Worm (Caenorhabditis elegans) whole organism, L4/young adult: ENCODE measurements around the gene dhc-3.

ENCODE experiments used
- W03F9.2 ChIP-seq: fragments of 150-350 bp; optimal IDR thresholded peaks from 2 replicates; lab custom pipeline; 2014; ENCODE audit warnings: missing biosample characterization, missing genetic modification characterization
- him-1 ChIP-seq: sonication (generic microtip); optimal IDR thresholded peaks from 2 replicates; lab custom pipeline; 2016; ENCODE audit warnings: missing genotype, missing genetic modification reagents, missing genetic modification characterization, missing compliant biosample characterization

- TF ChIP-seq W03F9.2 (no peak), him-1 (tag; lab: Kevin White, UChicago) (no peak)
Observed at ce11 chrV:13105840-13106429, 32.8 kb upstream of the dhc-3 start.
